Worm (Caenorhabditis elegans) whole organism, L4 larva: ENCODE data around the gene C08F8.3.

ENCODE experiments used
- F10B5.3 ChIP-seq: sonication (generic microtip); optimal IDR thresholded peaks from 2 replicates; lab custom pipeline; 2016; ENCODE audit warnings: mild to moderate bottlenecking, missing genetic modification characterization, missing compliant biosample characterization
- F44E2.7 ChIP-seq: fragments of 200-800 bp; sonication (Bioruptor generic); IDR thresholded peaks from 2 replicates; pipeline ENCODE4 v2.1.2; 2022; ENCODE audit warnings: missing genetic modification characterization, missing compliant biosample characterization
- T20F7.1 ChIP-seq: fragments of 200-800 bp; sonication (Bioruptor generic); optimal IDR thresholded peaks from 2 replicates; lab custom pipeline; 2018; ENCODE audit warnings: mild to moderate bottlenecking, missing genetic modification characterization, missing compliant biosample characterization
- T26A8.4 ChIP-seq: fragments of 200-800 bp; sonication (Bioruptor generic); IDR thresholded peaks from 2 replicates; pipeline ENCODE4 v1.3.6; 2022; ENCODE audit warnings: missing genetic modification characterization, missing compliant biosample characterization
- aha-1 ChIP-seq: fragments of 150-350 bp; peaks from one replicate; lab custom pipeline; 2014; ENCODE audit warnings: missing biosample characterization, missing genetic modification characterization
- aly-2 ChIP-seq: sonication (generic microtip); optimal IDR thresholded peaks from 2 replicates; lab custom pipeline; 2018; ENCODE audit warnings: missing biosample characterization, missing genetic modification characterization
- ama-1 ChIP-seq: fragments of 150-350 bp; optimal IDR thresholded peaks from 2 replicates; lab custom pipeline; 2014; ENCODE audit warnings: inconsistent platforms, mixed read lengths
- arid-1 ChIP-seq: fragments of 200-800 bp; sonication (Bioruptor generic); conservative IDR thresholded peaks from 2 replicates; pipeline ENCODE4 v1.3.6; 2022; ENCODE audit warnings: missing genetic modification reagents, missing genetic modification characterization, missing compliant biosample characterization
- attf-4 ChIP-seq: sonication (generic microtip); optimal IDR thresholded peaks from 3 replicates; lab custom pipeline; 2017; ENCODE audit warnings: missing biosample characterization, missing genetic modification characterization
- ceh-28 ChIP-seq: fragments of 150-350 bp; optimal IDR thresholded peaks from 2 replicates; lab custom pipeline; 2014; ENCODE audit warnings: missing biosample characterization, missing genetic modification reagents, missing genetic modification characterization
- ceh-44 ChIP-seq: fragments of 200-800 bp; sonication (Bioruptor generic); IDR thresholded peaks from 2 replicates; pipeline ENCODE4 v1.3.6; 2022; ENCODE audit warnings: missing genetic modification reagents, missing genetic modification characterization, missing compliant biosample characterization
- ceh-62 ChIP-seq: sonication (generic microtip); optimal IDR thresholded peaks from 2 replicates; lab custom pipeline; 2017; ENCODE audit warnings: missing biosample characterization, missing genetic modification characterization
- ceh-82 ChIP-seq: sonication (generic microtip); optimal IDR thresholded peaks from 2 replicates; lab custom pipeline; 2017; ENCODE audit warnings: missing biosample characterization, missing genetic modification characterization
- cey-2 ChIP-seq: sonication (generic microtip); optimal IDR thresholded peaks from 3 replicates; lab custom pipeline; 2017; ENCODE audit warnings: missing genetic modification characterization, mild to moderate bottlenecking, missing compliant biosample characterization, antibody characterized with exemption, borderline replicate concordance; ENCODE audit not compliant: insufficient read depth
- ctbp-1 ChIP-seq: fragments of 200-800 bp; sonication (Bioruptor generic); IDR thresholded peaks from 2 replicates; pipeline ENCODE4 v1.3.6; 2022; ENCODE audit warnings: missing genetic modification reagents, missing genetic modification characterization, missing compliant biosample characterization
- dmd-6 ChIP-seq: fragments of 200-800 bp; sonication (Bioruptor generic); IDR thresholded peaks from 2 replicates; pipeline ENCODE4 v1.3.6; 2022; ENCODE audit warnings: missing genetic modification reagents, missing genetic modification characterization, missing compliant biosample characterization
- dmd-8 ChIP-seq: fragments of 200-800 bp; sonication (Bioruptor generic); IDR thresholded peaks from 2 replicates; pipeline ENCODE4 v1.3.6; 2022; ENCODE audit warnings: missing genetic modification characterization, missing compliant biosample characterization
- duxl-1 ChIP-seq: sonication (generic microtip); optimal IDR thresholded peaks from 2 replicates; lab custom pipeline; 2016; ENCODE audit warnings: mild to moderate bottlenecking, missing genetic modification characterization, moderate library complexity, missing compliant biosample characterization; ENCODE audit not compliant: poor library complexity
- fkh-10 ChIP-seq: fragments of 150-350 bp; optimal IDR thresholded peaks from 2 replicates; lab custom pipeline; 2014; ENCODE audit warnings: missing biosample characterization, missing genetic modification reagents, missing genetic modification characterization
- fos-1 ChIP-seq: fragments of 150-350 bp; optimal IDR thresholded peaks from 2 replicates; lab custom pipeline; 2014; ENCODE audit warnings: missing biosample characterization, missing genetic modification characterization
- gei-8 ChIP-seq: fragments of 200-800 bp; sonication (Bioruptor generic); optimal IDR thresholded peaks from 2 replicates; lab custom pipeline; 2018; ENCODE audit warnings: mild to moderate bottlenecking, missing genetic modification characterization, missing compliant biosample characterization
- hlh-30 ChIP-seq: sonication (generic microtip); optimal IDR thresholded peaks from 2 replicates; lab custom pipeline; 2017; ENCODE audit warnings: antibody characterized with exemption, mild to moderate bottlenecking, missing genetic modification characterization, missing compliant biosample characterization; ENCODE audit not compliant: insufficient read depth
- lin-13 ChIP-seq: fragments of 150-350 bp; optimal IDR thresholded peaks from 2 replicates; lab custom pipeline; 2014; ENCODE audit warnings: missing biosample characterization, missing genetic modification reagents, missing genetic modification characterization
- lin-15B ChIP-seq: fragments of 150-350 bp; sonication (generic microtip); optimal IDR thresholded peaks from 3 replicates; lab custom pipeline; 2014; ENCODE audit warnings: missing biosample characterization, missing genetic modification characterization
- lin-29 ChIP-seq: fragments of 200-800 bp; sonication (Bioruptor generic); IDR thresholded peaks from 2 replicates; pipeline ENCODE4 v1.3.6; 2022; ENCODE audit warnings: missing genetic modification reagents, missing genetic modification characterization, missing compliant biosample characterization
- lin-38 ChIP-seq: fragments of 200-800 bp; sonication (Bioruptor generic); IDR thresholded peaks from 2 replicates; pipeline ENCODE4 v1.3.6; 2022; ENCODE audit warnings: missing genetic modification reagents, missing genetic modification characterization, missing compliant biosample characterization
- lin-39 ChIP-seq: fragments of 150-350 bp; optimal IDR thresholded peaks from 2 replicates; lab custom pipeline; 2014; ENCODE audit warnings: missing biosample characterization, missing genetic modification reagents, missing genetic modification characterization
- lir-3 ChIP-seq: sonication (generic microtip); optimal IDR thresholded peaks from 2 replicates; lab custom pipeline; 2016; ENCODE audit warnings: mild to moderate bottlenecking, missing genetic modification characterization, missing compliant biosample characterization
- mdl-1 ChIP-seq, 2 experiments: fragments of 150-350 bp in 1 of 2; sonication (generic microtip) in 1 of 2; optimal IDR thresholded peaks; 2 replicates each; lab custom pipeline; 2014 to 2017; ENCODE audit warnings: missing biosample characterization in 2 of 2, missing genetic modification characterization in 2 of 2
- mep-1 ChIP-seq: fragments of 150-350 bp; sonication (generic microtip); optimal IDR thresholded peaks from 3 replicates; lab custom pipeline; 2014; ENCODE audit warnings: missing biosample characterization, missing genetic modification characterization
- mes-2 ChIP-seq: sonication (generic microtip); optimal IDR thresholded peaks from 2 replicates; lab custom pipeline; 2016; ENCODE audit warnings: missing genotype, mild to moderate bottlenecking, missing genetic modification characterization, missing compliant biosample characterization; ENCODE audit not compliant: poor library complexity, severe bottlenecking
- nhr-10 ChIP-seq: fragments of 150-350 bp; optimal IDR thresholded peaks from 2 replicates; lab custom pipeline; 2014; ENCODE audit warnings: missing biosample characterization, missing genetic modification characterization
- nhr-102 ChIP-seq: sonication (generic microtip); optimal IDR thresholded peaks from 2 replicates; lab custom pipeline; 2016; ENCODE audit warnings: mild to moderate bottlenecking, missing genetic modification characterization, moderate library complexity, missing compliant biosample characterization
- nhr-11 ChIP-seq: fragments of 150-350 bp; optimal IDR thresholded peaks from 2 replicates; lab custom pipeline; 2014; ENCODE audit warnings: missing biosample characterization, missing genetic modification characterization
- nhr-237 ChIP-seq: sonication (generic microtip); optimal IDR thresholded peaks from 2 replicates; lab custom pipeline; 2017; ENCODE audit warnings: missing biosample characterization, missing genetic modification characterization
- nhr-25 ChIP-seq: sonication (generic microtip); optimal IDR thresholded peaks from 2 replicates; lab custom pipeline; 2017; ENCODE audit warnings: missing genetic modification characterization, mild to moderate bottlenecking, missing compliant biosample characterization, antibody characterized with exemption, moderate library complexity, borderline replicate concordance; ENCODE audit not compliant: insufficient read depth
- pqm-1 ChIP-seq: sonication (generic microtip); optimal IDR thresholded peaks from 2 replicates; lab custom pipeline; 2017; ENCODE audit warnings: missing biosample characterization, missing genetic modification characterization
- rbr-2 ChIP-seq: sonication (generic microtip); optimal IDR thresholded peaks from 2 replicates; lab custom pipeline; 2016; ENCODE audit warnings: missing genotype, missing genetic modification characterization, missing compliant biosample characterization
- saeg-2 ChIP-seq: fragments of 200-800 bp; sonication (Bioruptor generic); IDR thresholded peaks from 2 replicates; pipeline ENCODE4 v1.3.6; 2022; ENCODE audit warnings: missing genetic modification reagents, missing genetic modification characterization, missing compliant biosample characterization
- sdz-12 ChIP-seq: fragments of 200-800 bp; sonication (Bioruptor generic); optimal IDR thresholded peaks from 2 replicates; lab custom pipeline; 2018; ENCODE audit warnings: mild to moderate bottlenecking, missing genetic modification characterization, missing compliant biosample characterization
- snpc-4 ChIP-seq: fragments of 150-350 bp; optimal IDR thresholded peaks from 2 replicates; lab custom pipeline; 2014; ENCODE audit warnings: missing biosample characterization, missing genetic modification characterization
- tag-97 ChIP-seq: fragments of 200-800 bp; sonication (Bioruptor generic); IDR thresholded peaks from 2 replicates; pipeline ENCODE4 v1.3.6; 2022; ENCODE audit warnings: missing genetic modification characterization, missing compliant biosample characterization
- zag-1 ChIP-seq: fragments of 150-350 bp; optimal IDR thresholded peaks from 2 replicates; lab custom pipeline; 2014; ENCODE audit warnings: missing biosample characterization, missing genetic modification characterization
- zfp-2 ChIP-seq: sonication (generic microtip); optimal IDR thresholded peaks from 2 replicates; lab custom pipeline; 2016; ENCODE audit warnings: mild to moderate bottlenecking, missing genetic modification characterization, missing compliant biosample characterization
- zip-11 ChIP-seq: fragments of 200-800 bp; sonication (Bioruptor generic); IDR thresholded peaks from 2 replicates; pipeline ENCODE4 v1.3.6; 2022; ENCODE audit warnings: missing genetic modification characterization, missing compliant biosample characterization
- zip-2 ChIP-seq: fragments of 150-350 bp; optimal IDR thresholded peaks from 2 replicates; lab custom pipeline; 2014; ENCODE audit warnings: missing biosample characterization, missing genetic modification characterization

Gene C08F8.3

DNA sequence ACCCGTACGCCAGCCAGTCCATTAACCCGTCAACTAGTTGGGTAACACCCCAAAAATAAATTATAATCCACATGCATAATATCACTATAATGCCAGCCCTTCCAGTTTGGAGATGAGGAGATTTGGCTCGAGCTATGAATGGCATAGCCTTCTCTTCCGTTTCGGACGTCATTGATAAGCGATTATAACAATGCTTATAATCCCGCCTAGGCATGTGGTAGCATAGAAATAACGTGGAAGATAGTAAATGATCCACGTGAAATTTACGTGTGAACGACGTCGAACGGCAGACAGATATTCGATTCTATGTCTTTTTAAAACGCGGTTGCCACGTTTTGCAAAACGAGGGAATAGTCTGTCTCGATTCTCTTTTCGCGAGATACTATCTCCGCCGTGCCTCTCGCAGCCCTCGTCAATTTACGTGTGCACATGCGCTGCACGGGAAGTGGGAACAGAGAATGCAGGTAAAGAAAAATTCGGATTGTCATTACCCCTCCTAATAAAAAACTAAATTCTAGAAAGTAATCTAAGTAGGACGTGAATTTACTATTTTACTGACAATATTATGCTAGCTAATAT lies 6.0 kb upstream of the C08F8.3 start (continued):
- TF ChIP-seq dmd-8: no peak
- TF ChIP-seq ceh-28 (tag; lab: Kevin White, UChicago): no peak
- no peak for TF ChIP-seq fkh-10 (GFP tag; lab: Kevin White, UChicago)
- TF ChIP-seq hlh-30 (tag; lab: Kevin White, UChicago): peak; percentile 49
- TF ChIP-seq ceh-62 (tag; lab: Kevin White, UChicago): no peak
- TF ChIP-seq saeg-2 (GFP tag; lab: Robert Waterston, UW): no peak
- no peak for TF ChIP-seq ceh-82 (tag; lab: Kevin White, UChicago)
- no peak for TF ChIP-seq lir-3 (tag; lab: Kevin White, UChicago)
- TF ChIP-seq pqm-1 (tag; lab: Kevin White, UChicago): no peak
- no peak for TF ChIP-seq fos-1 (tag; lab: Kevin White, UChicago)
- no peak for TF ChIP-seq lin-39 (tag; lab: Kevin White, UChicago)
- TF ChIP-seq arid-1 (GFP tag; lab: Robert Waterston, UW): no peak
- TF ChIP-seq ama-1 (lab: Kevin White, UChicago): no peak
- TF ChIP-seq nhr-102 (tag; lab: Kevin White, UChicago): no peak
- TF ChIP-seq sdz-12 (GFP tag; lab: Kevin White, UChicago): no peak
- peak; percentile 59 for TF ChIP-seq dmd-6 (GFP tag; lab: Robert Waterston, UW)
- TF ChIP-seq nhr-237 (tag; lab: Kevin White, UChicago): no peak
- no peak for TF ChIP-seq gei-8 (GFP tag; lab: Kevin White, UChicago)
- no peak for TF ChIP-seq lin-15B
- no peak for TF ChIP-seq T20F7.1 (GFP tag; lab: Kevin White, UChicago)
- TF ChIP-seq attf-4 (tag; lab: Kevin White, UChicago): no peak
- TF ChIP-seq zag-1 (tag; lab: Kevin White, UChicago): no peak
- no peak for TF ChIP-seq nhr-10 (tag; lab: Kevin White, UChicago)

DNA sequence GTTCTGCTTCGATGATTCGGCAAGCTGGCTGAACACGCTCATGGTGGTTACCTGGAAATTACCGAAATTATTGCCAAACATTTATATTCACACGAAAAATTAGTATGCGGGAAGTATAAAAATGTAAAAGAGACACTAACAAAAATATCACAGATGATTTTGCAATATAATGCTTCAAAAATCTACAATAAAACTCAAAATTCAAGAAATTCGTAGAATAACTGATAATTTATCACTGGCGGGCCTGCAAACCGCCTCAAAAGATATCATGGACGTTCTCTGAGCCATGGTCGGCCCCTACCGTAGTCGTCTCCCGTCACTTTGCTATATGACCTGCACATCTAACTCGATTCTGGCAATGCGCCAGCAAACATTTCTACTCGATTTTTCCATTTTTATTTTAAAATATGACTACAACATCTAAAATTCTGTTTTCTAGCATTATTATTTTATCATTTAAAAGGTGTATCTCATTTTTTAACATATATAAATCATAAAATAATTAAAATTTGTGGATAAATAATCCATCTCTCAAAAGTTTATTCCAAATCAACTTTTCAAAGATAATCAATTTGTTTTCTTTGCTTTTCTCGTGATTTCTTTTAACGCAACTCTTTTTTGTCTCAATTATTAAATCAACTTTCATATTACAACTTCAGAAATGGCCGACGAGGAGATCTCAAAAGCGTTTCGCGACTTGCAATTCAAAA lies 5.2 kb upstream of the C08F8.3 start, which contains the start of the genes F01G4.6 and pfd-1:
Gene F01G4.6, minus strand, starts transcription at position 51 of the 710 bp plus-strand sequence.
Gene pfd-1, plus strand, starts transcription at position 660 of the 710 bp plus-strand sequence.
- TF ChIP-seq lin-38 (GFP tag; lab: Robert Waterston, UW) (peak; percentile 84), duxl-1 (tag; lab: Kevin White, UChicago) (peak; percentile 76), zip-2 (tag; lab: Kevin White, UChicago) (peak; percentile 42), ceh-62 (tag; lab: Kevin White, UChicago) (no peak), zip-11 (GFP tag; lab: Robert Waterston, UW) (no peak), cey-2 (no peak), nhr-25 (tag; lab: Kevin White, UChicago) (peak; percentile 80), T26A8.4 (GFP tag; lab: Robert Waterston, UW) (peak; percentile 89), nhr-237 (tag; lab: Kevin White, UChicago) (no peak), nhr-10 (tag; lab: Kevin White, UChicago) (no peak), lin-39 (tag; lab: Kevin White, UChicago) (no peak), tag-97 (no peak), lin-29 (peak; percentile 71; the same call in 1 of the 2 replicates), F44E2.7 (no peak), F10B5.3 (peak; percentile 33), mes-2 (peak; percentile 93), aha-1 (tag; lab: Kevin White, UChicago) (peak; percentile 93), rbr-2 (tag; lab: Kevin White, UChicago) (peak; percentile 91), aly-2 (tag; lab: Kevin White, UChicago) (no peak), nhr-11 (tag; lab: Kevin White, UChicago) (peak; percentile 92), arid-1 (GFP tag; lab: Robert Waterston, UW) (peak; percentile 91), pqm-1 (tag; lab: Kevin White, UChicago) (peak; percentile 9), ctbp-1 (GFP tag; lab: Robert Waterston, UW) (peak; percentile 69; the same call in 1 of the 2 replicates), fos-1 (tag; lab: Kevin White, UChicago) (no peak), mep-1 (tag; lab: Kevin White, UChicago) (peak; percentile 96), lin-13 (GFP tag; lab: Kevin White, UChicago) (peak; percentile 85), nhr-102 (tag; lab: Kevin White, UChicago) (peak; percentile 83), saeg-2 (GFP tag; lab: Robert Waterston, UW) (no peak; the same call in 1 of the 2 replicates), mdl-1 (tag; optimal IDR thresholded peaks at IDR 0.05; lab: Kevin White, UChicago) (peak in 1 of 2 experiments; percentile 60), ceh-44 (no peak), lir-3 (tag; lab: Kevin White, UChicago) (no peak), snpc-4 (no peak), dmd-6 (GFP tag; lab: Robert Waterston, UW) (peak; percentile 90), zfp-2 (tag; lab: Kevin White, UChicago) (peak; percentile 97), lin-15B (no peak)
